Worm (Caenorhabditis elegans): ENCODE results near the gene sorb-1.
A peak's percentile ranks its signal among the peaks of the same experiment; 100 is the strongest.

sorb-1 gene

ce11 chrIV:13748798-13749197, 1.3 kb upstream of the sorb-1 start:
- TF ChIP-seq lin-39 (tag; optimal IDR thresholded peaks at IDR 0.05), result no peak
- TF ChIP-seq unc-39 (tag; optimal IDR thresholded peaks at IDR 0.05), result no peak
- TF ChIP-seq nhr-77 (tag; optimal IDR thresholded peaks at IDR 0.05), result no peak
- TF ChIP-seq nfya-1 (tag; optimal IDR thresholded peaks at IDR 0.05; ENCODE audit: insufficient read depth), result peak; percentile 2
- TF ChIP-seq ztf-11 (tag; optimal IDR thresholded peaks at IDR 0.05), result no peak

- no peak for TF ChIP-seq unc-39 (tag; optimal IDR thresholded peaks at IDR 0.05)
- TF ChIP-seq skn-1 (tag; optimal IDR thresholded peaks at IDR 0.05), result no peak
- no peak for TF ChIP-seq eor-1 (tag; optimal IDR thresholded peaks at IDR 0.05)
- TF ChIP-seq ceh-28 (tag; optimal IDR thresholded peaks at IDR 0.05), result no peak
- TF ChIP-seq zag-1 (tag; optimal IDR thresholded peaks at IDR 0.05), result no peak
- no peak for TF ChIP-seq pha-4 (tag; optimal IDR thresholded peaks at IDR 0.05)
- TF ChIP-seq elt-1 (tag; optimal IDR thresholded peaks at IDR 0.05), result no peak
- no peak for TF ChIP-seq lsy-12 (tag; optimal IDR thresholded peaks at IDR 0.05)
- no peak for TF ChIP-seq daf-12 (tag; optimal IDR thresholded peaks at IDR 0.05)
- no peak for TF ChIP-seq ceh-9 (tag; optimal IDR thresholded peaks at IDR 0.05)
- TF ChIP-seq fkh-2 (tag; optimal IDR thresholded peaks at IDR 0.05), result no peak
- no peak for TF ChIP-seq hmg-11 (tag; optimal IDR thresholded peaks at IDR 0.05)
- TF ChIP-seq R02D3.7 (tag; optimal IDR thresholded peaks at IDR 0.05), result no peak
- no peak for TF ChIP-seq egl-27 (tag; optimal IDR thresholded peaks at IDR 0.05)
- TF ChIP-seq ZK546.5 (tag; optimal IDR thresholded peaks at IDR 0.05), result no peak
- TF ChIP-seq nhr-23 (tag; optimal IDR thresholded peaks at IDR 0.05), result no peak
- TF ChIP-seq fos-1 (tag; optimal IDR thresholded peaks at IDR 0.05), result no peak
- no peak for TF ChIP-seq fkh-10 (GFP tag; optimal IDR thresholded peaks at IDR 0.05)
- no peak for TF ChIP-seq unc-62 (GFP tag; optimal IDR thresholded peaks at IDR 0.05)
Measured at ce11 chrIV:13755619-13756018, 5.5 kb downstream of the sorb-1 start.

- TF ChIP-seq nhr-23 (tag; optimal IDR thresholded peaks at IDR 0.05), result no peak
- TF ChIP-seq ceh-28 (tag; optimal IDR thresholded peaks at IDR 0.05), result no peak
- TF ChIP-seq nfya-1 (tag; optimal IDR thresholded peaks at IDR 0.05; ENCODE audit: insufficient read depth), result no peak
- TF ChIP-seq unc-39 (tag; optimal IDR thresholded peaks at IDR 0.05), result no peak
- no peak for TF ChIP-seq elt-1 (tag; optimal IDR thresholded peaks at IDR 0.05)
- TF ChIP-seq nhr-12 (tag; optimal IDR thresholded peaks at IDR 0.05), result no peak
- TF ChIP-seq nhr-76 (tag; optimal IDR thresholded peaks at IDR 0.05), result no peak
- TF ChIP-seq R02D3.7 (tag; optimal IDR thresholded peaks at IDR 0.05), result no peak
Measured at ce11 chrIV:13763449-13763848, 13.3 kb downstream of the sorb-1 start.

- peak; percentile 74 for TF ChIP-seq nfya-1 (tag; optimal IDR thresholded peaks at IDR 0.05; ENCODE audit: insufficient read depth)
- TF ChIP-seq fkh-2 (tag; optimal IDR thresholded peaks at IDR 0.05), result no peak
Measured at ce11 chrIV:13764708-13765107, 14.6 kb downstream of the sorb-1 start.

- TF ChIP-seq fkh-2 (tag; optimal IDR thresholded peaks at IDR 0.05) (no peak), sea-2 (GFP tag; optimal IDR thresholded peaks at IDR 0.05) (no peak), snpc-4 (tag; optimal IDR thresholded peaks at IDR 0.05) (no peak), lsy-12 (tag; optimal IDR thresholded peaks at IDR 0.05) (no peak), nhr-12 (tag; optimal IDR thresholded peaks at IDR 0.05) (no peak), nhr-77 (tag; optimal IDR thresholded peaks at IDR 0.05) (no peak)
Measured at ce11 chrIV:13774578-13774977, 24.4 kb downstream of the sorb-1 start, which contains the start of gene Y45F10D.2. Gene Y45F10D.2, minus strand, starts transcription at chrIV:13774678.

ce11 chrIV:13776115-13776514, 26.0 kb downstream of the sorb-1 start, which contains the start of gene Y45F10D.16:
Gene Y45F10D.16, plus strand, starts transcription at chrIV:13776415.
- TF ChIP-seq pha-4 (tag; optimal IDR thresholded peaks at IDR 0.05) (peak; percentile 7), jun-1 (tag; optimal IDR thresholded peaks at IDR 0.05) (no peak)

DNA sequence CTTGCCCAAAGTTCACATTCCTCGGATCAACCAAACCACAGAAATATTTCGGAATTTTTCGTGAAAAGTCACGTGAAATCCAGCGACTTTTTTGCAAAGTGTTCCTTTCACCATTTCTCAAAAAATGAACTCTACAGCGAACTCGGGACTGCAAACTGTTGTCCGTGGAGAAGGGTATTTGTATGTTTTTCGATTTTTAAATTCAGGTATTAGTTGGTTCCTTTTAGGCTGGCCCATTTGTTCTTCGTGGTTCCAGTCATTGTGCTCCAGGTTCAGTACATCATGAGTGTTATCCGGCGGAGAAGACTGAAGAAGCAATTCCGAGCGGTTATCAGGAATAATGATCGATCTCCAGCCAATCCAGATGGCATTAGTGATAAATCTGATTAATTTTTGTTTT, 26.6 kb downstream of the sorb-1 start:
- TF ChIP-seq fkh-10 (GFP tag; optimal IDR thresholded peaks at IDR 0.05), result no peak
- TF ChIP-seq elt-1 (tag; optimal IDR thresholded peaks at IDR 0.05), result no peak
- no peak for TF ChIP-seq nhr-12 (tag; optimal IDR thresholded peaks at IDR 0.05)
- no peak for TF ChIP-seq nfya-1 (tag; optimal IDR thresholded peaks at IDR 0.05; ENCODE audit: insufficient read depth)
- TF ChIP-seq unc-62 (GFP tag; optimal IDR thresholded peaks at IDR 0.05), result no peak
- TF ChIP-seq ceh-82 (tag; optimal IDR thresholded peaks at IDR 0.05), result no peak
- TF ChIP-seq tbx-2 (tag; optimal IDR thresholded peaks at IDR 0.05), result no peak
- TF ChIP-seq ama-1 (optimal IDR thresholded peaks at IDR 0.05), result no peak
- no peak for TF ChIP-seq ceh-9 (tag; optimal IDR thresholded peaks at IDR 0.05)
- TF ChIP-seq elt-2 (tag; optimal IDR thresholded peaks at IDR 0.05), result no peak
- no peak for TF ChIP-seq aly-2 (tag; optimal IDR thresholded peaks at IDR 0.05)
- no peak for TF ChIP-seq ZK546.5 (tag; optimal IDR thresholded peaks at IDR 0.05)
- TF ChIP-seq egl-27 (tag; optimal IDR thresholded peaks at IDR 0.05), result no peak

Data from whole organism, L3 larva.